Fruit fly (Drosophila melanogaster) whole organism, prepupa: ENCODE data around the gene CG43915.

Experiments used
- Blimp-1 ChIP-seq: fragments of 200-800 bp; sonication (Bioruptor generic); optimal IDR thresholded peaks from 3 replicates; lab custom pipeline; 2017; ENCODE audit warnings: missing biosample characterization, missing genetic modification characterization, mild to moderate bottlenecking, moderate library complexity, missing genetic modification reagents
- CG10631 ChIP-seq: fragments of 200-800 bp; sonication (Bioruptor generic); optimal IDR thresholded peaks from 2 replicates; lab custom pipeline; 2016; ENCODE audit warnings: missing biosample characterization, missing genetic modification characterization
- CG10669 ChIP-seq: fragments of 200-800 bp; sonication (Bioruptor generic); optimal IDR thresholded peaks from 3 replicates; lab custom pipeline; 2018; ENCODE audit warnings: missing biosample characterization, mild to moderate bottlenecking, missing genetic modification characterization, moderate library complexity
- CG11294 ChIP-seq: fragments of 200-800 bp; sonication (Bioruptor generic); IDR thresholded peaks from 2 replicates; pipeline ENCODE4 v1.3.6; 2022; ENCODE audit warnings: missing biosample characterization, missing genetic modification characterization
- CG11762 ChIP-seq: fragments of 200-800 bp; sonication (Bioruptor generic); optimal IDR thresholded peaks from 3 replicates; lab custom pipeline; 2016; ENCODE audit warnings: missing biosample characterization, missing genetic modification characterization; ENCODE audit not compliant: insufficient read depth
- CG11902 ChIP-seq: fragments of 200-800 bp; sonication (Bioruptor generic); optimal IDR thresholded peaks from 3 replicates; lab custom pipeline; 2016; ENCODE audit warnings: missing biosample characterization, missing genetic modification characterization
- CG15336 ChIP-seq: fragments of 200-800 bp; sonication (Bioruptor generic); IDR thresholded peaks from 2 replicates; pipeline ENCODE4 v1.3.6; 2022; ENCODE audit warnings: missing biosample characterization, missing genetic modification characterization
- CG1621 ChIP-seq: fragments of 200-800 bp; sonication (Bioruptor generic); optimal IDR thresholded peaks from 3 replicates; lab custom pipeline; 2018; ENCODE audit warnings: missing biosample characterization, mild to moderate bottlenecking, missing genetic modification characterization
- CG16779 ChIP-seq: fragments of 200-800 bp; sonication (Bioruptor generic); optimal IDR thresholded peaks from 3 replicates; lab custom pipeline; 2017; ENCODE audit warnings: missing biosample characterization, mild to moderate bottlenecking, missing genetic modification characterization
- CG3032 ChIP-seq: fragments of 200-800 bp; optimal IDR thresholded peaks from 2 replicates; lab custom pipeline; 2019; ENCODE audit warnings: missing biosample characterization, mild to moderate bottlenecking, missing genetic modification characterization, moderate library complexity
- CG31627 ChIP-seq: fragments of 200-800 bp; sonication (Bioruptor generic); optimal IDR thresholded peaks from 3 replicates; lab custom pipeline; 2016; ENCODE audit warnings: missing biosample characterization, missing genetic modification characterization
- CG32006 ChIP-seq: fragments of 200-800 bp; sonication (Bioruptor generic); optimal IDR thresholded peaks from 3 replicates; lab custom pipeline; 2017; ENCODE audit warnings: missing biosample characterization, mild to moderate bottlenecking, missing genetic modification characterization
- CG34406 ChIP-seq: fragments of 200-800 bp; sonication (Bioruptor generic); optimal IDR thresholded peaks from 3 replicates; lab custom pipeline; 2016; ENCODE audit warnings: missing biosample characterization, missing genetic modification characterization
- CG3919 ChIP-seq: fragments of 200-800 bp; sonication (Bioruptor generic); optimal IDR thresholded peaks from 3 replicates; lab custom pipeline; 2016; ENCODE audit warnings: missing biosample characterization, missing genetic modification characterization
- CG4318 ChIP-seq: fragments of 200-800 bp; sonication (Bioruptor generic); optimal IDR thresholded peaks from 3 replicates; lab custom pipeline; 2017; ENCODE audit warnings: missing biosample characterization, mild to moderate bottlenecking, missing genetic modification characterization
- CG6163 ChIP-seq: fragments of 200-800 bp; sonication (Bioruptor generic); IDR thresholded peaks from 3 replicates; pipeline ENCODE4 v1.3.6; 2022; ENCODE audit warnings: missing biosample characterization, missing genetic modification characterization
- CG6276 ChIP-seq: fragments of 200-800 bp; sonication (Bioruptor generic); optimal IDR thresholded peaks from 2 replicates; lab custom pipeline; 2017; ENCODE audit warnings: missing biosample characterization, mild to moderate bottlenecking, missing genetic modification characterization
- CG6808 ChIP-seq: fragments of 200-800 bp; sonication (Bioruptor generic); optimal IDR thresholded peaks from 3 replicates; lab custom pipeline; 2017; ENCODE audit warnings: missing biosample characterization, missing genetic modification characterization, mild to moderate bottlenecking, moderate library complexity, missing genetic modification reagents
- CG7368 ChIP-seq: fragments of 200-800 bp; sonication (Bioruptor generic); optimal IDR thresholded peaks from 3 replicates; lab custom pipeline; 2016; ENCODE audit warnings: missing biosample characterization, missing genetic modification characterization
- CG8119 ChIP-seq: fragments of 200-800 bp; sonication (Bioruptor generic); IDR thresholded peaks from 3 replicates; pipeline ENCODE4 v1.3.6; 2022; ENCODE audit warnings: missing biosample characterization, missing genetic modification characterization
- CG8319 ChIP-seq: fragments of 200-800 bp; sonication (Bioruptor generic); optimal IDR thresholded peaks from 3 replicates; lab custom pipeline; 2016; ENCODE audit warnings: missing biosample characterization, missing genetic modification characterization
- CG8632 ChIP-seq: fragments of 200-800 bp; sonication (Bioruptor generic); optimal IDR thresholded peaks from 3 replicates; lab custom pipeline; 2016; ENCODE audit warnings: missing biosample characterization, missing genetic modification characterization
- Eip75B ChIP-seq: fragments of 200-800 bp; sonication (Bioruptor generic); optimal IDR thresholded peaks from 3 replicates; lab custom pipeline; 2016; ENCODE audit warnings: missing biosample characterization, missing genetic modification characterization
- Eip78C ChIP-seq: fragments of 200-800 bp; sonication (Bioruptor generic); peaks from one replicate; lab custom pipeline; 2016; ENCODE audit warnings: missing biosample characterization, missing genetic modification characterization
- Eip93F ChIP-seq: fragments of 200-800 bp; sonication (Bioruptor generic); optimal IDR thresholded peaks from 2 replicates; lab custom pipeline; 2016; ENCODE audit warnings: missing biosample characterization, mild to moderate bottlenecking, missing genetic modification characterization
- Ets21C ChIP-seq: fragments of 200-800 bp; sonication (Bioruptor generic); optimal IDR thresholded peaks from 3 replicates; lab custom pipeline; 2016; ENCODE audit warnings: missing biosample characterization, missing genetic modification characterization
- Ets96B ChIP-seq: fragments of 200-800 bp; optimal IDR thresholded peaks from 2 replicates; lab custom pipeline; 2019; ENCODE audit warnings: missing biosample characterization, mild to moderate bottlenecking, missing genetic modification characterization, moderate library complexity
- Hr38 ChIP-seq: sonication (Bioruptor generic); optimal IDR thresholded peaks from 2 replicates; lab custom pipeline; 2016; ENCODE audit warnings: missing biosample characterization, missing genetic modification characterization
- Hr39 ChIP-seq: fragments of 200-800 bp; sonication (Bioruptor generic); optimal IDR thresholded peaks from 2 replicates; lab custom pipeline; 2016; ENCODE audit warnings: missing biosample characterization, missing genetic modification characterization
- Hr4 ChIP-seq: fragments of 200-800 bp; sonication (Bioruptor generic); optimal IDR thresholded peaks from 3 replicates; lab custom pipeline; 2016; ENCODE audit warnings: missing biosample characterization, missing genetic modification characterization
- Lpt ChIP-seq: fragments of 200-800 bp; sonication (Bioruptor generic); optimal IDR thresholded peaks from 3 replicates; lab custom pipeline; 2016; ENCODE audit warnings: missing biosample characterization, missing genetic modification characterization
- Met ChIP-seq: fragments of 200-800 bp; sonication (Bioruptor generic); optimal IDR thresholded peaks from 3 replicates; lab custom pipeline; 2016; ENCODE audit warnings: missing biosample characterization, missing genetic modification characterization
- OdsH ChIP-seq: fragments of 200-800 bp; sonication (Bioruptor generic); optimal IDR thresholded peaks from 3 replicates; lab custom pipeline; 2016; ENCODE audit warnings: missing biosample characterization, missing genetic modification characterization
- Smox ChIP-seq: fragments of 200-800 bp; sonication (Bioruptor generic); optimal IDR thresholded peaks from 3 replicates; lab custom pipeline; 2016; ENCODE audit warnings: missing biosample characterization, missing genetic modification characterization
- Sox102F ChIP-seq: fragments of 200-800 bp; sonication (Bioruptor generic); optimal IDR thresholded peaks from 2 replicates; lab custom pipeline; 2016; ENCODE audit warnings: missing biosample characterization, mild to moderate bottlenecking, missing genetic modification characterization
- Sox14 ChIP-seq: fragments of 200-800 bp; sonication (Bioruptor generic); optimal IDR thresholded peaks from 3 replicates; lab custom pipeline; 2016; ENCODE audit warnings: missing biosample characterization, missing genetic modification characterization
- Sox15 ChIP-seq: fragments of 200-800 bp; sonication (Bioruptor generic); optimal IDR thresholded peaks from 3 replicates; lab custom pipeline; 2016; ENCODE audit warnings: missing biosample characterization, missing genetic modification characterization
- achi ChIP-seq: fragments of 200-800 bp; sonication (Bioruptor generic); optimal IDR thresholded peaks from 3 replicates; lab custom pipeline; 2016; ENCODE audit warnings: missing biosample characterization, missing genetic modification characterization
- acj6 ChIP-seq: fragments of 200-800 bp; sonication (Bioruptor generic); optimal IDR thresholded peaks from 3 replicates; lab custom pipeline; 2016; ENCODE audit warnings: missing biosample characterization, missing genetic modification characterization
- eg ChIP-seq: fragments of 200-800 bp; sonication (Bioruptor generic); IDR thresholded peaks from 3 replicates; pipeline ENCODE4 v1.3.6; 2022; ENCODE audit warnings: missing biosample characterization, missing genetic modification characterization
- fd59A ChIP-seq: fragments of 200-800 bp; sonication (Bioruptor generic); optimal IDR thresholded peaks from 2 replicates; lab custom pipeline; 2017; ENCODE audit warnings: missing biosample characterization, mild to moderate bottlenecking, missing genetic modification characterization, missing genetic modification reagents
- fd85E ChIP-seq: fragments of 200-800 bp; sonication (Bioruptor generic); optimal IDR thresholded peaks from 3 replicates; lab custom pipeline; 2016; ENCODE audit warnings: missing biosample characterization, missing genetic modification characterization
- fkh ChIP-seq: fragments of 200-800 bp; sonication (Bioruptor generic); optimal IDR thresholded peaks from 3 replicates; lab custom pipeline; 2017; ENCODE audit warnings: missing biosample characterization, mild to moderate bottlenecking, missing genetic modification characterization, moderate library complexity
- lz ChIP-seq: fragments of 200-800 bp; sonication (Bioruptor generic); optimal IDR thresholded peaks from 3 replicates; lab custom pipeline; 2016; ENCODE audit warnings: missing biosample characterization, missing genetic modification characterization
- net ChIP-seq: fragments of 200-800 bp; sonication (Bioruptor generic); optimal IDR thresholded peaks from 3 replicates; lab custom pipeline; 2016; ENCODE audit warnings: missing biosample characterization, missing genetic modification characterization
- pdm3 ChIP-seq: fragments of 200-800 bp; sonication (Bioruptor generic); optimal IDR thresholded peaks from 3 replicates; lab custom pipeline; 2016; ENCODE audit warnings: missing biosample characterization, missing genetic modification characterization
- spab ChIP-seq: fragments of 200-800 bp; sonication (Bioruptor generic); optimal IDR thresholded peaks from 2 replicates; lab custom pipeline; 2017; ENCODE audit warnings: missing biosample characterization, mild to moderate bottlenecking, missing genetic modification characterization, missing genetic modification reagents
- svp ChIP-seq: fragments of 200-800 bp; sonication (Bioruptor generic); peaks from one replicate; lab custom pipeline; 2016; ENCODE audit warnings: missing biosample characterization, missing genetic modification characterization
- topi ChIP-seq: fragments of 200-800 bp; sonication (Bioruptor generic); optimal IDR thresholded peaks from 3 replicates; lab custom pipeline; 2016; ENCODE audit warnings: missing biosample characterization, missing genetic modification characterization
- vri ChIP-seq: fragments of 200-800 bp; sonication (Bioruptor generic); optimal IDR thresholded peaks from 3 replicates; lab custom pipeline; 2016; ENCODE audit warnings: missing biosample characterization, mild to moderate bottlenecking, missing genetic modification characterization

The CG43915 gene

dm6 chr3L:3951875-3952274, 20.8 kb upstream of the CG43915 start:
- no peak for TF ChIP-seq Sox102F (GFP tag; lab: Kevin White, UChicago)
- TF ChIP-seq Eip78C = peak; percentile 21
- peak; percentile 24; the same call in 1 of the 3 replicates for TF ChIP-seq CG6163
- no peak for TF ChIP-seq CG3032
- TF ChIP-seq Ets96B = no peak
- no peak for TF ChIP-seq Ets21C (GFP tag; lab: Kevin White, UChicago)
- no peak for TF ChIP-seq acj6

- TF ChIP-seq Eip93F (GFP tag; lab: Kevin White, UChicago) = no peak
- TF ChIP-seq Smox = peak; percentile 73
- peak; percentile 67 for TF ChIP-seq Ets21C (GFP tag; lab: Kevin White, UChicago)
- TF ChIP-seq Sox14 (GFP tag; lab: Kevin White, UChicago) = peak; percentile 82
- TF ChIP-seq Sox15 (GFP tag; lab: Kevin White, UChicago) = peak; percentile 65
- TF ChIP-seq CG7368 (GFP tag; lab: Kevin White, UChicago) = peak; percentile 84
- peak; percentile 82 for TF ChIP-seq CG31627 (GFP tag; lab: Kevin White, UChicago)
- peak; percentile 75 for TF ChIP-seq Hr39
- peak; percentile 71 for TF ChIP-seq CG10631
- peak; percentile 16 for TF ChIP-seq fd85E (GFP tag; lab: Kevin White, UChicago)
- TF ChIP-seq CG32006 (GFP tag; lab: Kevin White, UChicago) = peak; percentile 71
- TF ChIP-seq net = peak; percentile 70
- peak; percentile 59 for TF ChIP-seq vri (GFP tag; lab: Kevin White, UChicago)
- TF ChIP-seq CG3032 = peak; percentile 89
- peak; percentile 73 for TF ChIP-seq fd59A (GFP tag; lab: Kevin White, UChicago)
- TF ChIP-seq CG11294 (GFP tag; lab: Robert Waterston, UW) = peak; percentile 55; the same call in 1 of the 2 replicates
- TF ChIP-seq Lpt = no peak
- TF ChIP-seq lz (GFP tag; lab: Kevin White, UChicago) = peak; percentile 76
- peak; percentile 76 for TF ChIP-seq CG11762 (GFP tag; lab: Kevin White, UChicago)
- TF ChIP-seq achi (GFP tag; lab: Kevin White, UChicago) = peak; percentile 79
- peak; percentile 88 for TF ChIP-seq Ets96B
- peak; percentile 77 for TF ChIP-seq pdm3 (GFP tag; lab: Kevin White, UChicago)
- TF ChIP-seq OdsH (GFP tag; lab: Kevin White, UChicago) = peak; percentile 81
- TF ChIP-seq CG10669 (GFP tag; lab: Kevin White, UChicago) = peak; percentile 90
- TF ChIP-seq spab (GFP tag; lab: Kevin White, UChicago) = peak; percentile 85
- TF ChIP-seq CG8119 (GFP tag; lab: Robert Waterston, UW) = peak; percentile 81
- peak; percentile 91 for TF ChIP-seq CG6163
- TF ChIP-seq Hr38 (GFP tag; lab: Kevin White, UChicago) = no peak
- peak; percentile 96 for TF ChIP-seq Eip78C
- peak; percentile 86 for TF ChIP-seq CG11902 (GFP tag; lab: Kevin White, UChicago)
- peak; percentile 91 for TF ChIP-seq svp (GFP tag; lab: Kevin White, UChicago)
- TF ChIP-seq Eip75B (GFP tag; lab: Kevin White, UChicago) = peak; percentile 81
- peak; percentile 81 for TF ChIP-seq eg (GFP tag; lab: Robert Waterston, UW)
- TF ChIP-seq acj6 = peak; percentile 84
- TF ChIP-seq fkh (GFP tag; lab: Kevin White, UChicago) = no peak
- peak; percentile 75 for TF ChIP-seq CG15336 (GFP tag; lab: Robert Waterston, UW)
- peak; percentile 78 for TF ChIP-seq CG8632
- peak; percentile 90 for TF ChIP-seq CG3919 (GFP tag; lab: Kevin White, UChicago)
- TF ChIP-seq CG16779 (tag; lab: Kevin White, UChicago) = no peak
- TF ChIP-seq CG34406 (GFP tag; lab: Kevin White, UChicago) = peak; percentile 77
- peak; percentile 59 for TF ChIP-seq Hr4 (GFP tag; lab: Kevin White, UChicago)
- peak; percentile 79 for TF ChIP-seq Met (GFP tag; lab: Kevin White, UChicago)
- peak; percentile 37 for TF ChIP-seq CG4318
- peak; percentile 53 for TF ChIP-seq Blimp-1 (GFP tag; lab: Kevin White, UChicago)
- TF ChIP-seq CG6276 (GFP tag; lab: Kevin White, UChicago) = peak; percentile 61
- peak; percentile 85 for TF ChIP-seq CG8319
- TF ChIP-seq topi (GFP tag; lab: Kevin White, UChicago) = peak; percentile 88
- TF ChIP-seq CG6808 (GFP tag; lab: Kevin White, UChicago) = peak; percentile 89
- peak; percentile 42 for TF ChIP-seq CG1621 (tag; lab: Kevin White, UChicago)
These were observed 20.2 kb upstream of the CG43915 start, which contains the start of gene CG14984 for dm6 chr3L:3952468-3952867. Gene CG14984 (minus strand): TSS chr3L:3952550.
